Fruit fly (Drosophila melanogaster) Kc167 (cell line): Measurements from ENCODE around the gene CG33489.

Source experiments
- Myc ChIP-seq: fragments of >200 bp; optimal IDR thresholded peaks from 2 replicates; lab custom pipeline; 2017; ENCODE audit warnings: missing external identifiers
- Sin3A ChIP-seq: fragments of >200 bp; optimal IDR thresholded peaks from 2 replicates; lab custom pipeline; 2018; ENCODE audit warnings: missing external identifiers
- h ChIP-seq: fragments of >200 bp; optimal IDR thresholded peaks from 3 replicates; lab custom pipeline; 2018; ENCODE audit warnings: missing external identifiers
- insv ChIP-seq: fragments of >200 bp; optimal IDR thresholded peaks from 3 replicates; lab custom pipeline; 2018; ENCODE audit warnings: missing external identifiers
- psq ChIP-seq: fragments of >200 bp; optimal IDR thresholded peaks from 2 replicates; lab custom pipeline; 2017; ENCODE audit warnings: missing external identifiers
- ttk ChIP-seq: sonication (Bioruptor generic); optimal IDR thresholded peaks from 2 replicates; lab custom pipeline; 2017; ENCODE audit warnings: missing external identifiers

The CG33489 gene

DNA sequence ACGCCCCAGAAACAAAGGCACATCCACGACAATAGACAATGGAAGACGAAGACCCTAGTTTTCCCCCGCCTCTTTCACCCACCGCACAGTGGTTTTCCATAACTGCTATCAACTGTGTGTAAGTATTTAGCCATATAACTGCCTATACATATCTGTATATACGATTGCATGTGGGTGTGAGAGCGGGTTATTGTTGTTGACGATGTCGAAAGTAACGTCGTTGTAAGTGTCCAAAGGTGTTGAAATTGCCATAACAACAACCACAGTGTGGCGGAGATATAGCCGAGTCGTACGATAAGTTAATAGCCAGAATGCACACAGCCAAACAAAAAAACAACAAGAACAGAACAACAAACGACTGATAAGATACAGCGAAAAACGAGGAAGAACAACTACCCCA lies 45.5 kb downstream of the CG33489 start:
- TF ChIP-seq Sin3A (no peak), psq (lab: Kevin White, UChicago) (no peak), insv (lab: Kevin White, UChicago) (no peak), ttk (lab: Kevin White, UChicago) (no peak), h (lab: Kevin White, UChicago) (no peak), Myc (no peak)

DNA sequence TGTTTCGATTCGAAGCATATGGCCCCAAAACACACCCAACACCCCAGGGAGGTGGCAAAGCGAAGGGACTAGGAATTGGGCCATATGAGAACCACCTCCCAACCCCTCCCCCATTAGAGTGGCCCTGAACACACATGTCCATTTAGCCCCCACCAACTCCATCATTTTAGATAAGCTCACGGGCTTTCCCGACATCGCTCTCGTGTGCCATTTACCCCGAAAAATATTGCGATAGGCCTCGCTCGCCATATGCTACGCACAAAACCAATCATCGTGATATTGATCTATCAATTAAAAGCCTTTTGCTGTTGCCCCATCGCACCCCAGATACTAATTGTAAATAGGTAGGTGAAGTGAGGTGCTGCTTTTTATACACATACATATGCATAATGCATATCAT lies 46.5 kb downstream of the CG33489 start:
- TF ChIP-seq ttk (lab: Kevin White, UChicago) (no peak), Sin3A (no peak), psq (lab: Kevin White, UChicago) (no peak), Myc (no peak), h (lab: Kevin White, UChicago) (no peak), insv (lab: Kevin White, UChicago) (no peak)

DNA sequence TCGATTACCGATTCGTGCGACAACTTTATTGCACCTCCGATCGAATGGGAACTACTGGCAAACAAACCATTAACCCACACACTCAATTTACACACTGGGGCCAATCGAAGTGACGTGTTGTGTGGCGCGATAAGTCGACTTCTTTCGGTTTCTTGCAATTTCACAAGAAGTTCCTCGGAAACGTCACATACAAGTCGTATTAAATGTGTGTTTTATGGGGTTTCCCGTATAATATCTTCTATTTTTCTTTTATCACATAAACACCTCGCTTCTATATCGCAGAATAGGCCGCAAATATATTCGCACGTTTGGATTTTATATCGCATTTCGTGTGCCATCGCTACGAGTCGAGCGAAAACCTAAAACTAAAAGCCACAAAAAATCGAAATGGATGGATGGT lies 47.1 kb downstream of the CG33489 start:
- TF ChIP-seq Myc (no peak), ttk (lab: Kevin White, UChicago) (no peak), h (lab: Kevin White, UChicago) (no peak), psq (lab: Kevin White, UChicago) (no peak), Sin3A (no peak), insv (lab: Kevin White, UChicago) (no peak)

DNA sequence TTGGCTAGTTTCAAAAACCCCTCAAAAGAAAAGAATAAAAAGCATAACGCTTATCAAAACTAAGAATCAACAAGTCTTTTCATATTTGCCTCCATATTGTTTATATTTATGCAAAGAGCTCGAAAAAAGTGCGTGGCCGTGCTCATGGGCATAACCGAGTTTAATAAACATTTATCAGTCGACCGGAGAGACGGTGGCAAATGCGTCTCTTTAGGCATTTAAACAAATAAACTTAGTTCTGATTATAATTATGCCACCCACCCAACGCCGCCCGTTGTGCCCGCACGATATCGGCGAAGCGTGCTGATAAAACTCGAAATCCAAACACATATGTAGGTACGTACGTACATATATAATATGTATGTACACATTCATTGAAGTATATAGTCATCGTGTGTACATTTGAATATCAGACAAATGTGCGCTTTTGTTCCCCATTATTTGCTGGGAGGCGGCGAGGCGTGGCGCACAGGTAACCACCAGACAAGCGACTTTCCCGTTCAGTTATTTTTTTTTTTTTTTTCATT lies 48.4 kb downstream of the CG33489 start:
- no peak for TF ChIP-seq psq (lab: Kevin White, UChicago)
- TF ChIP-seq ttk (lab: Kevin White, UChicago), result no peak
- TF ChIP-seq Myc, result no peak
- TF ChIP-seq insv (lab: Kevin White, UChicago), result no peak
- no peak for TF ChIP-seq Sin3A
- TF ChIP-seq h (lab: Kevin White, UChicago), result no peak

DNA sequence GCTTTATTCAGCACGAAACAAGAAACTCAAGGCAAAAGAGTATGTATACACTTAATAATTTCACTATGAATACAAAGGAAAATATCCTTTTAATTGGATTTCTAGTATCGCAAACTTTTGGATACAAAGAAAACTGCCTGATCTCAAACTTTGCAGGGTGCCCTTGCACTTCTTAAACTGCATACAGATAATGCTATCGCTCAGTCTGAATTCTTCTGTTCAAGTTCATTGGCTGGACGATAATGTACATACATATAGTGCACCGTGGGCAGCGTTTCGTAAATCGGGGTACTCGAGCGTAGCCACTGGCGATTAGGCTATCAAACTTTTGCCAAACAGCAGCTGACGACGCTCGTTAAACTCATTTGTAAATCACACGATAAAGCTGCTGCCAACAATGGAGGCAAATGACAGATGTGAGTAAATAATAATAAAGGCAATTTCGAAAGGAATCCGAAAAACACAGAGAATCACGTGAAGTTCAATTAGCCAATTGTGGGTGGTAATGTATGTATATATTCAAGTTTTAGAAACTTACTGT lies 50.1 kb downstream of the CG33489 start:
- TF ChIP-seq Myc (no peak), ttk (lab: Kevin White, UChicago) (no peak), h (lab: Kevin White, UChicago) (no peak), Sin3A (no peak), psq (lab: Kevin White, UChicago) (no peak), insv (lab: Kevin White, UChicago) (no peak)

DNA sequence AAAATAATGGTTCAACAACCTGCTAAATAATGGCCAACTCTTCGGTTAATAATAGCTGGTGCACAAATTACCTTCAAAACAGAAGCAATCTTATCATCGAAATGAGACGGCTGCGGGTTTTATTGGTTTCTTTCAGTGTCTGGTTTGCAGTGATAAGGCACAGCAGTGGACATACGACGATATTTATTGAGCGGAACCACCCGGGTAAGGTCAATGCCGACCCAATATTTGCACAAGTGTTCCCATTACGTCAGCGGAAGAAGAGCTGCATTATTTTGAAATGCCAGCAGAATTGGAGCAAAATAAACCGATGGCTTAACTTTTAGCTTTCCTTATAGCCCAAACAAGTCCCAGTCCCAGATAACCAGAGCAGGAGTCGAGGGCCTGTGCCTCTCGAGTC lies 51.1 kb downstream of the CG33489 start:
- TF ChIP-seq insv (lab: Kevin White, UChicago) (no peak), Myc (no peak), ttk (lab: Kevin White, UChicago) (no peak), psq (lab: Kevin White, UChicago) (no peak), Sin3A (no peak), h (lab: Kevin White, UChicago) (no peak)
